Worm (Caenorhabditis elegans) whole organism, L4 larva: Measurements from ENCODE around the gene C49C3.20.

ENCODE experiments used
- D1046.2 ChIP-seq: fragments of 200-800 bp; sonication (Bioruptor generic); IDR thresholded peaks from 2 replicates; pipeline ENCODE4 v1.3.6; 2022; ENCODE audit warnings: missing genetic modification characterization, missing compliant biosample characterization
- F10B5.3 ChIP-seq: sonication (generic microtip); optimal IDR thresholded peaks from 2 replicates; lab custom pipeline; 2016; ENCODE audit warnings: mild to moderate bottlenecking, missing genetic modification characterization, missing compliant biosample characterization
- T20F7.1 ChIP-seq: fragments of 200-800 bp; sonication (Bioruptor generic); optimal IDR thresholded peaks from 2 replicates; lab custom pipeline; 2018; ENCODE audit warnings: mild to moderate bottlenecking, missing genetic modification characterization, missing compliant biosample characterization
- Y105C5A.15 ChIP-seq: fragments of 200-800 bp; sonication (Bioruptor generic); IDR thresholded peaks from 2 replicates; pipeline ENCODE4 v1.3.6; 2022; ENCODE audit warnings: missing genetic modification characterization, missing compliant biosample characterization
- Y48G9A.11 ChIP-seq: fragments of 200-800 bp; sonication (Bioruptor generic); IDR thresholded peaks from 2 replicates; pipeline ENCODE4 v1.3.6; 2022; ENCODE audit warnings: missing genetic modification reagents, missing genetic modification characterization, missing compliant biosample characterization
- ZK337.2 ChIP-seq: fragments of 200-800 bp; sonication (Bioruptor generic); IDR thresholded peaks from 2 replicates; pipeline ENCODE4 v1.3.6; 2022; ENCODE audit warnings: missing genetic modification reagents, missing genetic modification characterization, missing compliant biosample characterization
- aha-1 ChIP-seq: fragments of 150-350 bp; peaks from one replicate; lab custom pipeline; 2014; ENCODE audit warnings: missing biosample characterization, missing genetic modification characterization
- aly-2 ChIP-seq: sonication (generic microtip); optimal IDR thresholded peaks from 2 replicates; lab custom pipeline; 2018; ENCODE audit warnings: missing biosample characterization, missing genetic modification characterization
- ama-1 ChIP-seq: fragments of 150-350 bp; optimal IDR thresholded peaks from 2 replicates; lab custom pipeline; 2014; ENCODE audit warnings: inconsistent platforms, mixed read lengths
- arid-1 ChIP-seq: fragments of 200-800 bp; sonication (Bioruptor generic); conservative IDR thresholded peaks from 2 replicates; pipeline ENCODE4 v1.3.6; 2022; ENCODE audit warnings: missing genetic modification reagents, missing genetic modification characterization, missing compliant biosample characterization
- attf-4 ChIP-seq: sonication (generic microtip); optimal IDR thresholded peaks from 3 replicates; lab custom pipeline; 2017; ENCODE audit warnings: missing biosample characterization, missing genetic modification characterization
- ceh-32 ChIP-seq: sonication (generic microtip); optimal IDR thresholded peaks from 2 replicates; lab custom pipeline; 2016; ENCODE audit warnings: mild to moderate bottlenecking, missing genetic modification characterization, missing compliant biosample characterization; ENCODE audit not compliant: poor library complexity
- ceh-62 ChIP-seq: sonication (generic microtip); optimal IDR thresholded peaks from 2 replicates; lab custom pipeline; 2017; ENCODE audit warnings: missing biosample characterization, missing genetic modification characterization
- dmd-6 ChIP-seq: fragments of 200-800 bp; sonication (Bioruptor generic); IDR thresholded peaks from 2 replicates; pipeline ENCODE4 v1.3.6; 2022; ENCODE audit warnings: missing genetic modification reagents, missing genetic modification characterization, missing compliant biosample characterization
- dve-1 ChIP-seq: sonication (generic microtip); optimal IDR thresholded peaks from 2 replicates; lab custom pipeline; 2017; ENCODE audit warnings: antibody characterized with exemption, mild to moderate bottlenecking, missing genetic modification characterization, missing compliant biosample characterization; ENCODE audit not compliant: insufficient read depth
- egl-27 ChIP-seq: sonication (generic microtip); optimal IDR thresholded peaks from 3 replicates; lab custom pipeline; 2017; ENCODE audit warnings: missing biosample characterization, missing genetic modification reagents, missing genetic modification characterization
- gei-8 ChIP-seq: fragments of 200-800 bp; sonication (Bioruptor generic); optimal IDR thresholded peaks from 2 replicates; lab custom pipeline; 2018; ENCODE audit warnings: mild to moderate bottlenecking, missing genetic modification characterization, missing compliant biosample characterization
- hlh-11 ChIP-seq: fragments of 200-800 bp; sonication (Bioruptor generic); optimal IDR thresholded peaks from 2 replicates; lab custom pipeline; 2018; ENCODE audit warnings: mild to moderate bottlenecking, missing genetic modification characterization, missing compliant biosample characterization
- lim-7 ChIP-seq: fragments of 200-800 bp; sonication (Bioruptor generic); IDR thresholded peaks from 2 replicates; pipeline ENCODE4 v1.3.6; 2022; ENCODE audit warnings: missing genetic modification characterization, missing compliant biosample characterization
- lin-15B ChIP-seq: fragments of 150-350 bp; sonication (generic microtip); optimal IDR thresholded peaks from 3 replicates; lab custom pipeline; 2014; ENCODE audit warnings: missing biosample characterization, missing genetic modification characterization
- lin-38 ChIP-seq: fragments of 200-800 bp; sonication (Bioruptor generic); IDR thresholded peaks from 2 replicates; pipeline ENCODE4 v1.3.6; 2022; ENCODE audit warnings: missing genetic modification reagents, missing genetic modification characterization, missing compliant biosample characterization
- madf-9 ChIP-seq: fragments of 200-800 bp; sonication (Bioruptor generic); conservative IDR thresholded peaks from 2 replicates; pipeline ENCODE4 v1.3.6; 2022; ENCODE audit warnings: missing genetic modification reagents, missing genetic modification characterization, missing compliant biosample characterization
- mdl-1 ChIP-seq, 2 experiments: fragments of 150-350 bp in 1 of 2; sonication (generic microtip) in 1 of 2; optimal IDR thresholded peaks; 2 replicates each; lab custom pipeline; 2014 to 2017; ENCODE audit warnings: missing biosample characterization in 2 of 2, missing genetic modification characterization in 2 of 2
- mdt-29 ChIP-seq: fragments of 200-800 bp; sonication (Bioruptor generic); IDR thresholded peaks from 2 replicates; pipeline ENCODE4 v1.3.6; 2022; ENCODE audit warnings: missing genetic modification reagents, missing genetic modification characterization, missing compliant biosample characterization
- mep-1 ChIP-seq: fragments of 150-350 bp; sonication (generic microtip); optimal IDR thresholded peaks from 3 replicates; lab custom pipeline; 2014; ENCODE audit warnings: missing biosample characterization, missing genetic modification characterization
- mxl-3 ChIP-seq: fragments of 200-800 bp; sonication (Bioruptor generic); optimal IDR thresholded peaks from 2 replicates; lab custom pipeline; 2018; ENCODE audit warnings: mild to moderate bottlenecking, missing genetic modification characterization, missing compliant biosample characterization
- nhr-237 ChIP-seq: sonication (generic microtip); optimal IDR thresholded peaks from 2 replicates; lab custom pipeline; 2017; ENCODE audit warnings: missing biosample characterization, missing genetic modification characterization
- nhr-28 ChIP-seq: fragments of 150-350 bp; optimal IDR thresholded peaks from 2 replicates; lab custom pipeline; 2014; ENCODE audit warnings: missing biosample characterization, missing genetic modification characterization
- nhr-41 ChIP-seq: fragments of 200-800 bp; sonication (Bioruptor generic); IDR thresholded peaks from 2 replicates; pipeline ENCODE4 v1.3.6; 2022; ENCODE audit warnings: missing genetic modification reagents, missing genetic modification characterization, missing compliant biosample characterization
- nhr-42 ChIP-seq: fragments of 200-800 bp; sonication (Bioruptor generic); IDR thresholded peaks from 2 replicates; pipeline ENCODE4 v1.3.6; 2022; ENCODE audit warnings: missing genetic modification characterization, missing compliant biosample characterization
- pha-4 ChIP-seq, 2 experiments: fragments of 150-350 bp in 1 of 2; fragments of 200-800 bp in 1 of 2; sonication (Bioruptor generic) in 1 of 2; IDR thresholded peaks in 1 of 2; optimal IDR thresholded peaks in 1 of 2; 2 replicates each; pipeline versions ENCODE4 v1.3.6 to Lab custom; 2014 to 2022; ENCODE audit warnings: missing genetic modification characterization in 2 of 2, missing genetic modification reagents in 2 of 2, missing biosample characterization in 1 of 2, missing compliant biosample characterization in 1 of 2
- pqm-1 ChIP-seq: sonication (generic microtip); optimal IDR thresholded peaks from 2 replicates; lab custom pipeline; 2017; ENCODE audit warnings: missing biosample characterization, missing genetic modification characterization
- rbr-2 ChIP-seq: sonication (generic microtip); optimal IDR thresholded peaks from 2 replicates; lab custom pipeline; 2016; ENCODE audit warnings: missing genotype, missing genetic modification characterization, missing compliant biosample characterization
- saeg-2 ChIP-seq: fragments of 200-800 bp; sonication (Bioruptor generic); IDR thresholded peaks from 2 replicates; pipeline ENCODE4 v1.3.6; 2022; ENCODE audit warnings: missing genetic modification reagents, missing genetic modification characterization, missing compliant biosample characterization
- snpc-1.2 ChIP-seq: fragments of 200-800 bp; sonication (Bioruptor generic); IDR thresholded peaks from 2 replicates; pipeline ENCODE4 v1.3.6; 2022; ENCODE audit warnings: missing genetic modification reagents, missing genetic modification characterization, missing compliant biosample characterization
- tag-97 ChIP-seq: fragments of 200-800 bp; sonication (Bioruptor generic); IDR thresholded peaks from 2 replicates; pipeline ENCODE4 v1.3.6; 2022; ENCODE audit warnings: missing genetic modification characterization, missing compliant biosample characterization
- unc-62 ChIP-seq, 3 experiments: fragments of 150-350 bp in 1 of 3; sonication (generic microtip); optimal IDR thresholded peaks in 2 of 3; peaks in 1 of 3; 1 replicate in 1 of 3; 2 replicates in 2 of 3; lab custom pipeline; 2014 to 2017; ENCODE audit warnings: missing biosample characterization in 3 of 3, missing genetic modification characterization in 3 of 3, missing genetic modification reagents in 3 of 3, missing genotype in 1 of 3
- zag-1 ChIP-seq: fragments of 150-350 bp; optimal IDR thresholded peaks from 2 replicates; lab custom pipeline; 2014; ENCODE audit warnings: missing biosample characterization, missing genetic modification characterization
- zip-11 ChIP-seq: fragments of 200-800 bp; sonication (Bioruptor generic); IDR thresholded peaks from 2 replicates; pipeline ENCODE4 v1.3.6; 2022; ENCODE audit warnings: missing genetic modification characterization, missing compliant biosample characterization
- zip-2 ChIP-seq: fragments of 150-350 bp; optimal IDR thresholded peaks from 2 replicates; lab custom pipeline; 2014; ENCODE audit warnings: missing biosample characterization, missing genetic modification characterization
- ztf-11 ChIP-seq: fragments of 150-350 bp; optimal IDR thresholded peaks from 2 replicates; lab custom pipeline; 2014; ENCODE audit warnings: missing biosample characterization, missing genetic modification characterization
- ztf-7 ChIP-seq: fragments of 150-350 bp; optimal IDR thresholded peaks from 2 replicates; lab custom pipeline; 2014; ENCODE audit warnings: missing biosample characterization, missing genetic modification characterization

Gene C49C3.20

ce11 chrIV:17285263-17285662 lies 31.0 kb downstream of the C49C3.20 start (continued):
- peak in 1 of 2 experiments; percentile 3 for TF ChIP-seq mdl-1 (tag; optimal IDR thresholded peaks at IDR 0.05; lab: Kevin White, UChicago)
- no peak for TF ChIP-seq aha-1 (tag; lab: Kevin White, UChicago)
- TF ChIP-seq nhr-237 (tag; lab: Kevin White, UChicago), result no peak
- peak; percentile 11 for TF ChIP-seq dve-1 (tag; lab: Kevin White, UChicago)
- TF ChIP-seq mxl-3, result no peak
- peak in 1 of 2 experiments; percentile 49 for TF ChIP-seq unc-62 (GFP tag; optimal IDR thresholded peaks at IDR 0.05 in 1 of 2; lab: Kevin White, UChicago)
- no peak for TF ChIP-seq unc-62 (tag; optimal IDR thresholded peaks at IDR 0.05; lab: Kevin White, UChicago)
- no peak for TF ChIP-seq zag-1 (tag; lab: Kevin White, UChicago)
- no peak for TF ChIP-seq lim-7 (GFP tag; lab: Robert Waterston, UW)
- no peak for TF ChIP-seq zip-11 (GFP tag; lab: Robert Waterston, UW)
- TF ChIP-seq mep-1 (tag; lab: Kevin White, UChicago), result peak; percentile 12
- no peak for TF ChIP-seq arid-1 (GFP tag; lab: Robert Waterston, UW)
- no peak for TF ChIP-seq ceh-62 (tag; lab: Kevin White, UChicago)
- no peak for TF ChIP-seq nhr-28
- no peak for TF ChIP-seq saeg-2 (GFP tag; lab: Robert Waterston, UW)
- TF ChIP-seq tag-97 (GFP tag; lab: Robert Waterston, UW), result no peak
- TF ChIP-seq ztf-11 (tag; lab: Kevin White, UChicago), result no peak
- peak; percentile 7 for TF ChIP-seq rbr-2
- TF ChIP-seq D1046.2 (GFP tag; lab: Robert Waterston, UW), result no peak
- TF ChIP-seq gei-8 (GFP tag; lab: Kevin White, UChicago), result no peak
- no peak for TF ChIP-seq lin-15B

- TF ChIP-seq Y48G9A.11, result peak; percentile 41; the same call in 1 of the 2 replicates
- peak; percentile 44; the same call in 1 of the 2 replicates for TF ChIP-seq snpc-1.2
- 0 out of 2 replicates have a peak, but pooled peaks have one; percentile 16 for TF ChIP-seq lin-38 (GFP tag; lab: Robert Waterston, UW)
These were observed 31.7 kb downstream of the C49C3.20 start for ce11 chrIV:17284511-17285089.

ce11 chrIV:17284099-17284498 lies 32.2 kb downstream of the C49C3.20 start, which contains the start of gene nra-1:
Gene nra-1, minus strand, starts transcription at chrIV:17284199.
- TF ChIP-seq attf-4 (tag; lab: Kevin White, UChicago), result no peak
- TF ChIP-seq ama-1 (lab: Kevin White, UChicago), result no peak
- TF ChIP-seq F10B5.3 (tag; lab: Kevin White, UChicago), result no peak
- TF ChIP-seq Y105C5A.15, result no peak
- no peak for TF ChIP-seq nhr-28
- TF ChIP-seq madf-9, result no peak
- no peak for TF ChIP-seq ceh-32 (tag; lab: Kevin White, UChicago)
- no peak for TF ChIP-seq nhr-237 (tag; lab: Kevin White, UChicago)
- TF ChIP-seq mdt-29 (GFP tag; lab: Robert Waterston, UW), result no peak
- TF ChIP-seq aha-1 (tag; lab: Kevin White, UChicago), result no peak
- TF ChIP-seq nhr-42 (GFP tag; lab: Robert Waterston, UW), result no peak
- TF ChIP-seq, all 104 proteins: peak for 0

- peak; percentile 66 for TF ChIP-seq ztf-7 (tag; lab: Kevin White, UChicago)
- no peak for TF ChIP-seq pqm-1 (tag; lab: Kevin White, UChicago)
- no peak for TF ChIP-seq mxl-3
- no peak for TF ChIP-seq ZK337.2
- peak; percentile 33 for TF ChIP-seq zip-2 (tag; lab: Kevin White, UChicago)
- TF ChIP-seq mdt-29 (GFP tag; lab: Robert Waterston, UW), result peak; percentile 70
- TF ChIP-seq zag-1 (tag; lab: Kevin White, UChicago), result no peak
- TF ChIP-seq egl-27 (tag; lab: Kevin White, UChicago), result no peak
- peak; percentile 75; the same call in 1 of the 2 replicates for TF ChIP-seq lim-7 (GFP tag; lab: Robert Waterston, UW)
- TF ChIP-seq pha-4 (GFP tag; IDR thresholded peaks at IDR 0.05; lab: Robert Waterston, UW), result peak; percentile 81
- no peak for TF ChIP-seq pha-4 (tag; optimal IDR thresholded peaks at IDR 0.05; lab: Kevin White, UChicago)
- TF ChIP-seq Y105C5A.15, result peak; percentile 94
- TF ChIP-seq T20F7.1, result peak; percentile 85
- peak; percentile 74 for TF ChIP-seq hlh-11 (tag; lab: Kevin White, UChicago)
- TF ChIP-seq aly-2 (tag; lab: Kevin White, UChicago), result peak; percentile 99
- TF ChIP-seq lin-38 (GFP tag; lab: Robert Waterston, UW), result peak; percentile 81
- TF ChIP-seq dmd-6 (GFP tag; lab: Robert Waterston, UW), result peak; percentile 59
- TF ChIP-seq nhr-41 (GFP tag; lab: Robert Waterston, UW), result 0 out of 2 replicates have a peak, but pooled peaks have one; percentile 28
These were observed 35.0 kb downstream of the C49C3.20 start for ce11 chrIV:17281060-17282021.
